Fruit fly (Drosophila melanogaster) S2 (cell line): Measurements from ENCODE around the gene CG43800.
A peak's percentile ranks its signal among the peaks of the same experiment; 100 is the strongest.

ENCODE experiments used
- CG8478 ChIP-seq: fragments of >200 bp; optimal IDR thresholded peaks from 2 replicates; lab custom pipeline; 2018
- CTCF ChIP-seq, 2 experiments: fragments of >200 bp; optimal IDR thresholded peaks; 2 replicates each; lab custom pipeline; 2018

CG43800 gene

DNA sequence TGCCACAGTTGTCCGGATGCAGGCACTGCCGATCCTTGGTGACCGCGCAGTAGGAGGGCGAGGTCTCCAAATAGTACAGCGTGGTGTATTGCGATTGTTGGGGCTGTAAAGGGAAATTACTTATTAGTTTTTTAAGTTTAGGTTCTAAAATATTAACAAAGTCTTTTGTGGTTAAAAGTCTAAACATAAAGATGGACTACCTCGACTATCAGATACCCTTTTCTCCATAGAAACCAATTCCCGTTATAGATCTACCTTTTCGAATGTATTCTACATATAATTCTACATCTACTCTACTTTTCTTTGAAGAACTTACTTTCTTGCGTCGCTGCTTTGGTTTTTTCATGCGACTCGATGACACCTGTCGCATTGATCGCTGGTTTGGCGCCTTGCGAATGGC is 23.5 kb upstream of the CG43800 start:
- TF ChIP-seq CTCF (optimal IDR thresholded peaks at IDR 0.05; lab: Kevin White, UChicago), result peak in 1 of 2 experiments; percentile 19
- no peak for TF ChIP-seq CG8478 (lab: Kevin White, UChicago)

DNA sequence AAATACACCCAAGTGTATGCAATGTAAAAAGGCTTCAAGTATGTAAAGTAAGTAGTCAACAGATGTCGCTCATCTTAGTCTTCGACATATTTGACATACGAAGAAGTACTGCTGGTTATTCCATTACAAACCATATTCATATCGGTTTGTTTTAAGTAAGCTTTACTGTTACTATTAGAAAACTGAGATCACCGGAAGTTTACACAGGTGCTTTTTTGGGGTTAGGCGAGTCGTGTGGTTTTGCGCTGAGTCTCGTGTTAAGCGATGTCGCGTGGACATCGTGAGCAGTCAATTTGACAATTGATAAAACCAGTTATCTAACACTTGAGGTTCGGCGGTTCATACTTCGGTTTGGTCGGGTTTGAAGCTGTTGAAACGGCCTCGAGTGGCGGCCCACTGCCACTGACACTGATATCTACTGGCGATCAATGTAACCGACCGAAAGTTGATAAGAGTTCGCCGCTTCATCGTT is 22.1 kb upstream of the CG43800 start:
- no peak for TF ChIP-seq CG8478 (lab: Kevin White, UChicago)
- TF ChIP-seq CTCF (optimal IDR thresholded peaks at IDR 0.05; lab: Kevin White, UChicago), result peak; percentile 64 to 69

DNA sequence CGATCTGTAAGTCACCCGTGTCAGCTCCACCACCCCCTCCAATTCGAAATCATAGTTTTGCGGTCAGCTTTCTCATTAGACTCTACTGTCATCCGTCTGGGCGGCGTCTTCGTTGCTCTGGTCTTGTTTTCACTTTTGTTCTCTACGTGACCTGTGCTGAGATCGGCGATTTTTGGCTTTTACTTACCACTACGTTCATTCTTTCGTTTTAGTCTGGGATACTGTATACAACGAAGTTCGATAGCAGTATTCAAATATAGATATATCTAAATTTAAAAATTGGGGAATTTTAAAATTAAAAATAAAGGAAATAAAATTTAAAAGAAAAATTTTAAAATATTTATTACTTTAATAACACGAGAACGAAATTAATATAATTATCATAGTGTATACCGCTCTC is 20.3 kb upstream of the CG43800 start, which contains the start of gene CG13786:
CG13786 (minus strand) TSS at position 101 of the 400 bp plus-strand sequence.
- no peak for TF ChIP-seq CTCF (optimal IDR thresholded peaks at IDR 0.05; lab: Kevin White, UChicago)
- no peak for TF ChIP-seq CG8478 (lab: Kevin White, UChicago)

DNA sequence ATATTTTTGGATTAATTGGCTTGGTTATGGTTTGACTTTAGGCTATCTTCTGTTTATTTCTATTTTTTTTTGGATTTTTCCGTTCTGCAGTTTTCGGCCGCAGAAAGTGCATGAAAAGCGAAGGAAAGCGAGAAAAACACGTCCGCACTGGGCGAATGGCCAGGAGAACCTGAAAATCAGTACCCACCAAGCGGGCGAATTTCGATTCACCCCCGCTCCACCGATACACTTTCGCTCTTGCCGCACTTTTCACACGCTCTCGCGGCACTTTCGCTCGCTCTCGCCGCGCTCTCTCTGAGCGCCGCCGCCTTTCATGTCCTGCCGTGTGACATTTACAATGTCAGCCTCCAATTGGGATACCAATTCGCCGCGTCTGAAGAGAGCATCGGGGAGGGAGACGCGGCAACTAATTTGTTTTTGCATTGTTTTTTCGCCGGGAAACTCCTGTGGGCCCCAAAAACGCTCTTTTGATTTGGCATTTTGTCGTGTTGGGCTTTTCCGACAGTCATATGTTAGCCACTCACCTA is 16.7 kb upstream of the CG43800 start, which contains the start of gene Ndae1:
Ndae1 (minus strand) TSS at position 51 of the 527 bp plus-strand sequence.
- no peak for TF ChIP-seq CG8478 (lab: Kevin White, UChicago)
- TF ChIP-seq CTCF (optimal IDR thresholded peaks at IDR 0.05; lab: Kevin White, UChicago), result no peak

DNA sequence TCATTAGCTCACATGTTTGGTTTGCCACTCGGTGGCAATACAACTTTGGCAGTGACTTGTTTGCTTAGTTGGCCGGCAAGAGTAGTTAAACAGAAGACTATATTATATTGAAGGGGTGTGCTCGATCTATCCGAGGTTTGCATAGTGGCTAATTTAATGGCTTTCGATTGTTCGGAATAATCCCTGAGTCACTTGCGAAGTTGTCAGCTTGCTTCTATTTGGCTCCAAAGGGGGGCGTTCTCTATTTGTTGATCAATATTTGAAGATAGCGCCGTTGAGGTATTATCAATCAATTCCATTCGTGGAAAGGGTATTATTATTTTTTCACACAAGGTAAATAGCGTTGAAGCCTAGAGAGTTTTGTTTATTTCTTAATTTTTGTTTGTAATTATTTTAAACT is 15.5 kb upstream of the CG43800 start:
- no peak for TF ChIP-seq CG8478 (lab: Kevin White, UChicago)

DNA sequence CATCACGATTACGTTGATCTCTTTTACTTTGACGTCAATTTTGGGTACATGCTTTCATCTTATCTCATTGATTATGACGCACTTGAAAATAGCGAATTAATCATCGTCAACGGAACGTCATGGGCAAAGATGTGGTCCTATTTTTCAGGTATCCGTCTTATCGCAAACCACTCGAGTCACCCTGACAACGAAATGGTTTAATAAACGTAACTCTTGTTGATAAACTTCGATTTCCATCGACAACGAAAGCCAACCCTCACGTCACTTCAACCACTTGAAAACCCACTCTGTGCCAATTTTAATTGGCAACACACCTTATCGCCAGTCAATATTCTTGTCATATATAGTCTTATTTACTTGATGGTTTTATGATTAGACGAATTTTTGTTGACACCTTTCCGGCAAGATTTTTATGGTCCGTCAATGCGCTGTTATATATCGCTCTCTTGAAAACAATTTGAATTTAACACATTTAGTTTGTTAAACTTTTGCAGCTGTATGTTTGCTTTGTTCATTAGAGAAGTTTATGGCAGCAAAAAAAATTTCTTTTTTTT is 9.7 kb upstream of the CG43800 start:
- no peak for TF ChIP-seq CG8478 (lab: Kevin White, UChicago)
- no peak for TF ChIP-seq CTCF (optimal IDR thresholded peaks at IDR 0.05; lab: Kevin White, UChicago)

DNA sequence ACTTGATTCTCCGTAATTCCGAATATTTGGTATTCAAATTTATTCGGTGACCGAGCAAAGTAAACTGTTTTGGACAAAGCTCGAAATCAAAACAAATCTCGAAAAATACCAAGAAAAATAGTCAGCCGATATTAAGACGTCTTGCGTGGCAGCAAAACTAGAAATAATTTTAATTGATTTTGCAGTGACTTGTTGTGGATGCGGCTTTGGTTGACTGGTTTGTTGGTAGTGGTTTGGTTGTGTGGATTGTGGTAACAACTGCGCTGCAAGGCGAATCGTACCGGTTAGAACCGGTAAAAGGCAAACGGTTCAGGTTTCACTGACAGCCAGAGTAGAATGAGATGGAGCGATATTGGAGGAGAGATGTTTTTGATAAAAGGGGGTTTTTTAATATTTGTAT is 8.9 kb upstream of the CG43800 start:
- TF ChIP-seq CG8478 (lab: Kevin White, UChicago) (no peak), CTCF (optimal IDR thresholded peaks at IDR 0.05; lab: Kevin White, UChicago) (no peak)

dm6 chr2L:7240964-7241363 is 8.4 kb upstream of the CG43800 start:
- no peak for TF ChIP-seq CTCF (optimal IDR thresholded peaks at IDR 0.05; lab: Kevin White, UChicago)
- TF ChIP-seq CG8478 (lab: Kevin White, UChicago), result no peak

dm6 chr2L:7240311-7240710 is 7.7 kb upstream of the CG43800 start:
- TF ChIP-seq CTCF (optimal IDR thresholded peaks at IDR 0.05; lab: Kevin White, UChicago), result no peak
- TF ChIP-seq CG8478 (lab: Kevin White, UChicago), result no peak

DNA sequence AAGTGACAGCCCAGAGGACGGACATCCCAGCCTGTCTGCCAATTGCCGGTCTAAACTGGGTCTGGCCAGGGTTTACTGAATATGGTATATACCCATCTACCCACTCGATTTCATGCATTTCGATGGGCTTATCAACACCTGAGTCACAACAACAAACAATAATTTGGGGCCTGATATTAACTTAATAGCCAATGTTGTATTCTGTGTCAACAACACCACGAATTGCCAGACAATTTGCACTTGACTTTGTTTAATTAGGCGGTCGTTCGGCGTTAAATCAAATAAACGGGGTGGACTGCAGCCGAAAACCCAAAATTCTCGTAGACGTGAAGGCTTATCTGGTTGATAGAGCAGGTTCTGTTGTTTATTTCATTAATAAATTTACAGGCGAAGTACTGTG is 6.7 kb upstream of the CG43800 start:
- TF ChIP-seq CG8478 (lab: Kevin White, UChicago) (no peak), CTCF (optimal IDR thresholded peaks at IDR 0.05; lab: Kevin White, UChicago) (no peak)

DNA sequence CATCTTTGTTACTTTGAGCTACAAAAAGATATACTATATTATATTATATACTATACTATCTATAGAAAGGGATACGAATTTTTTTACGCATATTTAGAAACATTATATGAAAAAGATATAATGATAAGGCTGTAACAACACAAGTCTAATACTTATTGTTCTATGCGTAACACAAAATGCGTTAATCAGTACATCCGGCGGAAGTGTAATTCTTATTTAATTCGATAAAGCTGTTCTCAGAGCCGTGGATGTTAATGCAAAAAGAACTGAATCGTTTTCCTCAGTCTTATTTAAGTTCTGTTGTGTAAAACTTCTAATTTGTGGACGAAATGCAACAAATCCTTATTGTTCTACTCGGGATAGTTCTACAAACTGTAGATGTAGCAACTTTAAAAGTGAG is 5.2 kb downstream of the CG43800 start, which contains the start of gene CG43799:
CG43799 (plus strand) TSS at position 301 of the 400 bp plus-strand sequence.
- no peak for TF ChIP-seq CG8478 (lab: Kevin White, UChicago)

- TF ChIP-seq CTCF (optimal IDR thresholded peaks at IDR 0.05; lab: Kevin White, UChicago) (no peak), CG8478 (lab: Kevin White, UChicago) (no peak)
These were observed 6.0 kb downstream of the CG43800 start for dm6 chr2L:7226587-7226986.

- TF ChIP-seq CG8478 (lab: Kevin White, UChicago) (no peak), CTCF (optimal IDR thresholded peaks at IDR 0.05; lab: Kevin White, UChicago) (no peak)
These were observed 9.8 kb downstream of the CG43800 start, which contains the start of gene mEFG1 for dm6 chr2L:7222829-7223272. Gene mEFG1 (minus strand): TSS chr2L:7223081.

DNA sequence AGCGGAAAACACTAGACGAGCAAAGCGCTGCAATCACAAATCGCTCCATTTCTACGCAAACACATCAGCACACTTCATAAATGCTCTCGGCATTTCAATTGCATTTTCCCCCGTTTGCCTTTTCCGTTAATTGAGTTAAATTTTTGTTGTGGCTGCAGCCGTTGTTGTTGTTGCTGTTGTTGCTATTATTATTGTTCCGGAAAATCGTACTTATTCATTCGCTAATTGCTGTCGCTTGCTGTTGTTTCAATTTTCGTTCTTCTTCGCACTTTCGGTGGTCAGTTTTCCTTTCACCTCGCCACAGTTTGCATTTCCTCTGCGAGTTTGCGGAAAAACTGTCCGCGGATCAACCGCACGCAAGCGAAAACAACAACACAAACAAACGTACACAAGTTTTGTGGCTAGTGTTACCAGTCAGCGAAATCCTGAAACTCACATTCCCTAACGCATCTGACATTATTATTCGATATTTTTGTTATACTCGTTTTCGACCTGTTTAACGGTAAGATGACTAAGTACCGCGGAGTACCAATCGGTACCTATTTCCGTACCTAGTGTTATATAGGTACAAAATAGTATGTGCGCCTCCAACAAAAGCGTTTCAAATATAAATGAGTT is 12.9 kb downstream of the CG43800 start, which contains the start of gene CG13784:
CG13784 (minus strand) TSS at position 384 of the 618 bp plus-strand sequence.
- TF ChIP-seq CG8478 (lab: Kevin White, UChicago), result no peak
- peak; percentile 30 to 46 for TF ChIP-seq CTCF (optimal IDR thresholded peaks at IDR 0.05; lab: Kevin White, UChicago)

DNA sequence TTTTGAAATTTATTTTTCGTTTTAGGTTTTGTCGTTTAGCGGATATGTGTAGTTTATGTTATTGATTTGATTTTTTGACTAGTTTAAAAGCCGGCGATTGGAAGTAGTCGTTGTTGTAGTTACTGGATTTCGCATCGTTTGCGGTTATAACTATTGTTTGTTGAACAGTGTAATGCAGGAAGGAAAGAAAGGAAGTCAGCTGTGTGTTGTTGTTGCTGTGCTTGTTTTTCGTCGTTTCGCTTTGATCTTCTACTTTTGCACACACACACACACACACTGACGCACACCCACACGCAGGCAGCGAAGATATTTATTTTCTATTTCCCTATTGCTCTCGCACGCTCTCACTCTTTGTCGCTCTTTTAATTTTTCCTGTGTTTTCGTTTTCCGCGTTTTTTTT is 13.4 kb downstream of the CG43800 start:
- no peak for TF ChIP-seq CG8478 (lab: Kevin White, UChicago)
- TF ChIP-seq CTCF (optimal IDR thresholded peaks at IDR 0.05; lab: Kevin White, UChicago), result no peak
